Worm (Caenorhabditis elegans) whole organism, midembryonic: ENCODE data around the gene srd-38.

ENCODE experiments used
- cog-1 ChIP-seq: sonication (generic microtip); optimal IDR thresholded peaks from 2 replicates; lab custom pipeline; 2016; ENCODE audit warnings: missing genetic modification characterization, missing compliant biosample characterization
- med-1 ChIP-seq: sonication (generic microtip); optimal IDR thresholded peaks from 2 replicates; lab custom pipeline; 2017; ENCODE audit warnings: missing genetic modification characterization, mild to moderate bottlenecking, missing compliant biosample characterization, antibody characterized with exemption, missing genetic modification reagents; ENCODE audit not compliant: insufficient read depth
- ref-1 ChIP-seq: fragments of 200-800 bp; sonication (Bioruptor generic); conservative IDR thresholded peaks from 2 replicates; pipeline ENCODE4 v1.3.6; 2022; ENCODE audit warnings: missing genetic modification reagents, missing genetic modification characterization, missing compliant biosample characterization
- tab-1 ChIP-seq: fragments of 200-800 bp; sonication (Bioruptor generic); IDR thresholded peaks from 2 replicates; pipeline ENCODE4 v1.3.6; 2022; ENCODE audit warnings: missing genetic modification characterization, missing compliant biosample characterization
- ztf-23 ChIP-seq: fragments of 200-800 bp; sonication (Bioruptor generic); IDR thresholded peaks from 2 replicates; pipeline ENCODE4 v1.3.6; 2022; ENCODE audit warnings: missing genetic modification reagents, missing genetic modification characterization, missing compliant biosample characterization
- ztf-29 ChIP-seq: fragments of 200-800 bp; sonication (Bioruptor generic); IDR thresholded peaks from 2 replicates; pipeline ENCODE4 v1.3.6; 2022; ENCODE audit warnings: missing genetic modification reagents, missing genetic modification characterization, missing compliant biosample characterization

DNA sequence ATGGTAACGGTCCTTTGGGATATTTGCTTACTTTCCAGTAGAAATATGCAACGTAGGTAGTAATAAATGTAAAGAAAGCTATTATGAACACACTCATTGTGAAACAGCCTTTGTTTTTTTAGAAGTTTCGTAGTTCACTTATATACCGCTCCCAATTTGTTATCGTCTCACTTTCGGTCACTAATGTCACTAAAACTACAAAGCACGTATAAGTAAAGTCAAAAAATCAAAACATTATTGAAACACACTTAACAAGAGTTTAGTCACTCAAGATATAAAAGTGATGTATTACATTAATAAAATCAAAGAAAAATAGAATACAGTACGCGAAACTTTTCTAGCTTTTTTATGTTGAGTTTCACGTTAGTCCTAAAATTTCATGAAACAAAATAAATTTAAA, 17.5 kb upstream of the srd-38 start, which contains the start of gene cyp-14A3:
- TF ChIP-seq med-1 (GFP tag; lab: Kevin White, UChicago) (no peak), ztf-29 (GFP tag; lab: Robert Waterston, UW) (no peak), cog-1 (no peak), tab-1 (GFP tag; lab: Robert Waterston, UW) (no peak), ztf-23 (GFP tag; lab: Robert Waterston, UW) (no peak), ref-1 (GFP tag; lab: Robert Waterston, UW) (no peak)
